Worm (Caenorhabditis elegans): ENCODE measurements around the gene hosl-1.

The hosl-1 gene

ce11 chrX:4620019-4620418 is 16.9 kb upstream of the hosl-1 start:
- peak; percentile 48 for TF ChIP-seq aly-1 (tag; optimal IDR thresholded peaks at IDR 0.05)
- no peak for TF ChIP-seq tra-4 (tag; optimal IDR thresholded peaks at IDR 0.05)
- TF ChIP-seq sea-1 (GFP tag; conservative IDR thresholded peaks at IDR 0.05) = no peak
- TF ChIP-seq ceh-36 (tag; optimal IDR thresholded peaks at IDR 0.05) = no peak
- peak; percentile 37 for TF ChIP-seq hmg-4 (GFP tag; optimal IDR thresholded peaks at IDR 0.05)
- TF ChIP-seq ceh-13 (GFP tag; optimal IDR thresholded peaks at IDR 0.05) = no peak
- no peak for TF ChIP-seq scrt-1 (GFP tag; IDR thresholded peaks at IDR 0.05)
- no peak for TF ChIP-seq ama-1 (optimal IDR thresholded peaks at IDR 0.05)
- no peak for TF ChIP-seq B0310.2 (tag; optimal IDR thresholded peaks at IDR 0.05)
- TF ChIP-seq F13C5.2 (tag; optimal IDR thresholded peaks at IDR 0.05) = no peak
- no peak for TF ChIP-seq flt-1 (GFP tag; IDR thresholded peaks at IDR 0.05)
- TF ChIP-seq hnd-1 (tag; optimal IDR thresholded peaks at IDR 0.05) = no peak
- no peak for TF ChIP-seq tbx-11 (GFP tag; IDR thresholded peaks at IDR 0.05)
- no peak for TF ChIP-seq ets-7 (tag; optimal IDR thresholded peaks at IDR 0.05)
- TF ChIP-seq pes-1 (GFP tag; IDR thresholded peaks at IDR 0.05) = no peak
- no peak for TF ChIP-seq hmbx-1 (tag; optimal IDR thresholded peaks at IDR 0.05)

ce11 chrX:4622024-4622423 is 14.9 kb upstream of the hosl-1 start, which contains the start of gene C46C11.3:
Gene C46C11.3, plus strand, starts transcription at chrX:4622324.
- TF ChIP-seq F13C5.2 (tag; optimal IDR thresholded peaks at IDR 0.05) (no peak), ceh-13 (GFP tag; optimal IDR thresholded peaks at IDR 0.05) (no peak), flt-1 (GFP tag; IDR thresholded peaks at IDR 0.05) (no peak), tra-4 (tag; optimal IDR thresholded peaks at IDR 0.05) (no peak), ceh-36 (tag; optimal IDR thresholded peaks at IDR 0.05) (no peak)

- TF ChIP-seq scrt-1 (GFP tag; IDR thresholded peaks at IDR 0.05) (no peak), B0310.2 (tag; optimal IDR thresholded peaks at IDR 0.05) (no peak), tra-4 (tag; optimal IDR thresholded peaks at IDR 0.05) (no peak), pes-1 (GFP tag; IDR thresholded peaks at IDR 0.05) (no peak), aly-1 (tag; optimal IDR thresholded peaks at IDR 0.05) (no peak), tbx-11 (GFP tag; IDR thresholded peaks at IDR 0.05) (no peak), ceh-13 (GFP tag; optimal IDR thresholded peaks at IDR 0.05) (no peak), hmbx-1 (tag; optimal IDR thresholded peaks at IDR 0.05) (no peak), hmg-4 (GFP tag; optimal IDR thresholded peaks at IDR 0.05) (no peak), ets-7 (tag; optimal IDR thresholded peaks at IDR 0.05) (no peak), flt-1 (GFP tag; IDR thresholded peaks at IDR 0.05) (no peak)
These were observed 13.2 kb upstream of the hosl-1 start for ce11 chrX:4623707-4624106.

- TF ChIP-seq ceh-36 (tag; optimal IDR thresholded peaks at IDR 0.05) (no peak), ceh-13 (GFP tag; optimal IDR thresholded peaks at IDR 0.05) (no peak), hmg-4 (GFP tag; optimal IDR thresholded peaks at IDR 0.05) (no peak), flt-1 (GFP tag; IDR thresholded peaks at IDR 0.05) (no peak), aly-1 (tag; optimal IDR thresholded peaks at IDR 0.05) (no peak), hnd-1 (tag; optimal IDR thresholded peaks at IDR 0.05) (no peak), tbx-11 (GFP tag; IDR thresholded peaks at IDR 0.05) (no peak), scrt-1 (GFP tag; IDR thresholded peaks at IDR 0.05) (no peak), sea-1 (GFP tag; conservative IDR thresholded peaks at IDR 0.05) (no peak), tbx-37 (GFP tag; conservative IDR thresholded peaks at IDR 0.05) (no peak), ama-1 (optimal IDR thresholded peaks at IDR 0.05) (no peak), ets-7 (tag; optimal IDR thresholded peaks at IDR 0.05) (no peak), tra-4 (tag; optimal IDR thresholded peaks at IDR 0.05) (no peak), hmbx-1 (tag; optimal IDR thresholded peaks at IDR 0.05) (no peak), B0310.2 (tag; optimal IDR thresholded peaks at IDR 0.05) (no peak), F13C5.2 (tag; optimal IDR thresholded peaks at IDR 0.05) (no peak)
These were observed 11.8 kb upstream of the hosl-1 start for ce11 chrX:4625080-4625479.

ce11 chrX:4626891-4627290 is 10.0 kb upstream of the hosl-1 start:
- TF ChIP-seq sea-1 (GFP tag; conservative IDR thresholded peaks at IDR 0.05) (no peak), tbx-11 (GFP tag; IDR thresholded peaks at IDR 0.05) (no peak), ets-7 (tag; optimal IDR thresholded peaks at IDR 0.05) (no peak), scrt-1 (GFP tag; IDR thresholded peaks at IDR 0.05) (no peak), hnd-1 (tag; optimal IDR thresholded peaks at IDR 0.05) (no peak), ceh-13 (GFP tag; optimal IDR thresholded peaks at IDR 0.05) (no peak), flt-1 (GFP tag; IDR thresholded peaks at IDR 0.05) (no peak), B0310.2 (tag; optimal IDR thresholded peaks at IDR 0.05) (no peak), hmbx-1 (tag; optimal IDR thresholded peaks at IDR 0.05) (no peak), aly-1 (tag; optimal IDR thresholded peaks at IDR 0.05) (no peak), hmg-4 (GFP tag; optimal IDR thresholded peaks at IDR 0.05) (no peak), ceh-36 (tag; optimal IDR thresholded peaks at IDR 0.05) (no peak), pes-1 (GFP tag; IDR thresholded peaks at IDR 0.05) (no peak), tbx-37 (GFP tag; conservative IDR thresholded peaks at IDR 0.05) (no peak), F13C5.2 (tag; optimal IDR thresholded peaks at IDR 0.05) (no peak)

ce11 chrX:4628350-4628749 is 8.6 kb upstream of the hosl-1 start:
- TF ChIP-seq hnd-1 (tag; optimal IDR thresholded peaks at IDR 0.05) (no peak), flt-1 (GFP tag; IDR thresholded peaks at IDR 0.05) (no peak), tra-4 (tag; optimal IDR thresholded peaks at IDR 0.05) (no peak), hmbx-1 (tag; optimal IDR thresholded peaks at IDR 0.05) (no peak), hmg-4 (GFP tag; optimal IDR thresholded peaks at IDR 0.05) (no peak)

- TF ChIP-seq pes-1 (GFP tag; IDR thresholded peaks at IDR 0.05) (no peak), scrt-1 (GFP tag; IDR thresholded peaks at IDR 0.05) (no peak), ceh-36 (tag; optimal IDR thresholded peaks at IDR 0.05) (no peak), sea-1 (GFP tag; conservative IDR thresholded peaks at IDR 0.05) (no peak), tbx-11 (GFP tag; IDR thresholded peaks at IDR 0.05) (no peak), hnd-1 (tag; optimal IDR thresholded peaks at IDR 0.05) (no peak), tra-4 (tag; optimal IDR thresholded peaks at IDR 0.05) (no peak), ama-1 (optimal IDR thresholded peaks at IDR 0.05) (no peak), hmbx-1 (tag; optimal IDR thresholded peaks at IDR 0.05) (no peak), aly-1 (tag; optimal IDR thresholded peaks at IDR 0.05) (no peak)
These were observed 7.9 kb upstream of the hosl-1 start for ce11 chrX:4628817-4629575.
